Fruit fly (Drosophila melanogaster) whole organism, embryonic: ENCODE results near the gene CG15741.

Experiments
- BEAF-32 ChIP-seq: fragments of 200-800 bp; sonication (Bioruptor generic); optimal IDR thresholded peaks from 3 replicates; lab custom pipeline; 2017; ENCODE audit warnings: missing biosample characterization, missing genetic modification characterization, mild to moderate bottlenecking, moderate library complexity, missing genetic modification reagents
- Blimp-1 ChIP-seq: fragments of 200-800 bp; sonication (Bioruptor generic); optimal IDR thresholded peaks from 3 replicates; lab custom pipeline; 2018; ENCODE audit warnings: missing biosample characterization, missing genetic modification characterization, mild to moderate bottlenecking, moderate library complexity, missing genetic modification reagents
- BtbVII ChIP-seq: fragments of 200-800 bp; sonication (Bioruptor generic); optimal IDR thresholded peaks from 3 replicates; lab custom pipeline; 2017; ENCODE audit warnings: missing biosample characterization, mild to moderate bottlenecking, missing genetic modification characterization
- CG10321 ChIP-seq: fragments of 200-800 bp; sonication (Bioruptor generic); IDR thresholded peaks from 2 replicates; pipeline ENCODE4 v1.3.6; 2022; ENCODE audit warnings: missing biosample characterization, missing genetic modification characterization
- CG10543 ChIP-seq: fragments of 200-800 bp; sonication (Bioruptor generic); optimal IDR thresholded peaks from 3 replicates; lab custom pipeline; 2017; ENCODE audit warnings: missing biosample characterization, mild to moderate bottlenecking, missing genetic modification characterization, moderate library complexity
- CG12071 ChIP-seq: fragments of 200-800 bp; sonication (Bioruptor generic); optimal IDR thresholded peaks from 3 replicates; lab custom pipeline; 2018; ENCODE audit warnings: missing biosample characterization, mild to moderate bottlenecking, missing genetic modification characterization
- CG12299 ChIP-seq: fragments of 200-800 bp; sonication (Bioruptor generic); optimal IDR thresholded peaks from 2 replicates; lab custom pipeline; 2018; ENCODE audit warnings: missing biosample characterization, mild to moderate bottlenecking, missing genetic modification characterization
- CG12769 ChIP-seq: fragments of 200-800 bp; sonication (Bioruptor generic); optimal IDR thresholded peaks from 2 replicates; lab custom pipeline; 2019; ENCODE audit warnings: missing biosample characterization, mild to moderate bottlenecking, missing genetic modification characterization, moderate library complexity
- CG13624 ChIP-seq: fragments of 200-800 bp; sonication (Bioruptor generic); optimal IDR thresholded peaks from 2 replicates; lab custom pipeline; 2016; ENCODE audit warnings: missing biosample characterization, missing genetic modification characterization
- CG15696 ChIP-seq: fragments of 200-800 bp; sonication (Bioruptor generic); optimal IDR thresholded peaks from 2 replicates; lab custom pipeline; 2019; ENCODE audit warnings: missing biosample characterization, mild to moderate bottlenecking, missing genetic modification characterization, moderate library complexity
- CG2199 ChIP-seq: fragments of 200-800 bp; sonication (Bioruptor generic); IDR thresholded peaks from 3 replicates; pipeline ENCODE4 v1.3.6; 2022; ENCODE audit warnings: missing biosample characterization, missing genetic modification characterization
- CG3065 ChIP-seq: fragments of 200-800 bp; sonication (Bioruptor generic); optimal IDR thresholded peaks from 2 replicates; lab custom pipeline; 2016; ENCODE audit warnings: missing biosample characterization, missing genetic modification characterization
- CG31224 ChIP-seq: fragments of 200-800 bp; sonication (Bioruptor generic); IDR thresholded peaks from 2 replicates; pipeline ENCODE4 v1.3.6; 2022; ENCODE audit warnings: missing biosample characterization, missing genetic modification characterization
- CG34376 ChIP-seq: fragments of 200-800 bp; sonication (Bioruptor generic); optimal IDR thresholded peaks from 2 replicates; lab custom pipeline; 2018; ENCODE audit warnings: missing biosample characterization, mild to moderate bottlenecking, missing genetic modification characterization
- CG5180 ChIP-seq: fragments of 200-800 bp; sonication (Bioruptor generic); optimal IDR thresholded peaks from 3 replicates; lab custom pipeline; 2017; ENCODE audit warnings: missing biosample characterization, missing genetic modification characterization, mild to moderate bottlenecking, moderate library complexity, missing genetic modification reagents
- CG7963 ChIP-seq: fragments of 200-800 bp; sonication (Bioruptor generic); IDR thresholded peaks from 3 replicates; pipeline ENCODE4 v1.3.6; 2022; ENCODE audit warnings: missing biosample characterization, missing genetic modification characterization; ENCODE audit not compliant: partially characterized antibody
- CG8359 ChIP-seq: fragments of 200-800 bp; sonication (Bioruptor generic); optimal IDR thresholded peaks from 2 replicates; lab custom pipeline; 2017; ENCODE audit warnings: missing biosample characterization, mild to moderate bottlenecking, missing genetic modification characterization, borderline replicate concordance
- CG8765 ChIP-seq: fragments of 200-800 bp; sonication (Bioruptor generic); IDR thresholded peaks from 2 replicates; pipeline ENCODE4 v1.3.6; 2022; ENCODE audit warnings: missing biosample characterization, missing genetic modification characterization
- CG8924 ChIP-seq: fragments of 200-800 bp; optimal IDR thresholded peaks from 3 replicates; lab custom pipeline; 2019; ENCODE audit warnings: missing biosample characterization, mild to moderate bottlenecking, missing genetic modification characterization, moderate library complexity
- CG9727 ChIP-seq: fragments of 200-800 bp; sonication (Bioruptor generic); optimal IDR thresholded peaks from 3 replicates; lab custom pipeline; 2017; ENCODE audit warnings: missing biosample characterization, mild to moderate bottlenecking, missing genetic modification characterization
- Dip3 ChIP-seq: fragments of 200-800 bp; sonication (Bioruptor generic); optimal IDR thresholded peaks from 3 replicates; lab custom pipeline; 2016; ENCODE audit warnings: missing biosample characterization, missing genetic modification characterization
- Eip74EF ChIP-seq, 2 experiments: fragments of 200-800 bp in 1 of 2; fragments of >200 bp in 1 of 2; sonication (Bioruptor generic) in 1 of 2; optimal IDR thresholded peaks; 2 replicates each; lab custom pipeline; 2017 to 2019; ENCODE audit warnings: missing biosample characterization in 2 of 2, missing genetic modification characterization in 2 of 2, mild to moderate bottlenecking in 1 of 2, moderate library complexity in 1 of 2
- Ets65A ChIP-seq: fragments of 200-800 bp; sonication (Bioruptor generic); peaks from one replicate; lab custom pipeline; 2016; ENCODE audit warnings: missing biosample characterization, missing genetic modification characterization
- Hr78 ChIP-seq, 2 experiments: fragments of 200-800 bp in 1 of 2; fragments of >200 bp in 1 of 2; sonication (Bioruptor generic) in 1 of 2; optimal IDR thresholded peaks; 2 replicates each; lab custom pipeline; 2017 to 2019; ENCODE audit warnings: missing biosample characterization in 2 of 2, missing genetic modification characterization in 2 of 2, mild to moderate bottlenecking in 1 of 2, moderate library complexity in 1 of 2
- Lhr ChIP-seq: fragments of 200-800 bp; sonication (Bioruptor generic); optimal IDR thresholded peaks from 3 replicates; lab custom pipeline; 2017; ENCODE audit warnings: mild to moderate bottlenecking, missing biosample characterization, missing genetic modification reagents, missing genetic modification characterization
- MTF-1 ChIP-seq: fragments of 200-800 bp; sonication (Bioruptor generic); optimal IDR thresholded peaks from 2 replicates; lab custom pipeline; 2018; ENCODE audit warnings: missing biosample characterization, mild to moderate bottlenecking, missing genetic modification characterization, borderline replicate concordance
- NC2β ChIP-seq: fragments of 200-800 bp; sonication (Bioruptor generic); optimal IDR thresholded peaks from 2 replicates; lab custom pipeline; 2016; ENCODE audit warnings: missing biosample characterization, missing genetic modification characterization
- Optix ChIP-seq: fragments of 200-800 bp; sonication (Bioruptor generic); IDR thresholded peaks from 3 replicates; pipeline ENCODE4 v1.3.6; 2022; ENCODE audit warnings: missing biosample characterization, missing genetic modification characterization
- Rfx ChIP-seq: fragments of 200-800 bp; sonication (Bioruptor generic); IDR thresholded peaks from 2 replicates; pipeline ENCODE4 v1.3.6; 2022; ENCODE audit warnings: missing biosample characterization, missing genetic modification characterization
- Six4 ChIP-seq: fragments of 200-800 bp; sonication (Bioruptor generic); optimal IDR thresholded peaks from 2 replicates; lab custom pipeline; 2016; ENCODE audit warnings: missing biosample characterization, missing genetic modification characterization
- Sox100B ChIP-seq: fragments of 200-800 bp; sonication (Bioruptor generic); optimal IDR thresholded peaks from 3 replicates; lab custom pipeline; 2018; ENCODE audit warnings: missing biosample characterization, mild to moderate bottlenecking, missing genetic modification characterization
- Tbp ChIP-seq: fragments of >200 bp; optimal IDR thresholded peaks from 2 replicates; lab custom pipeline; 2018; ENCODE audit warnings: missing biosample characterization, missing genetic modification characterization
- al ChIP-seq: fragments of 200-800 bp; sonication (Bioruptor generic); IDR thresholded peaks from 2 replicates; pipeline ENCODE4 v1.3.6; 2022; ENCODE audit warnings: missing biosample characterization, missing genetic modification characterization
- bbx ChIP-seq: fragments of 200-800 bp; sonication (Bioruptor generic); IDR thresholded peaks from 2 replicates; pipeline ENCODE4 v1.3.6; 2022; ENCODE audit warnings: missing biosample characterization, missing genetic modification characterization; ENCODE audit not compliant: partially characterized antibody
- chinmo ChIP-seq: fragments of 200-800 bp; sonication (Bioruptor generic); IDR thresholded peaks from 4 replicates; pipeline ENCODE4 v1.3.6; 2022; ENCODE audit warnings: missing biosample characterization, missing genetic modification characterization; ENCODE audit not compliant: partially characterized antibody
- ci ChIP-seq: fragments of 200-800 bp; sonication (Bioruptor generic); IDR thresholded peaks from 3 replicates; pipeline ENCODE4 v1.3.6; 2022; ENCODE audit warnings: missing biosample characterization, missing genetic modification characterization
- hb ChIP-seq: fragments of 200-800 bp; sonication (Bioruptor generic); IDR thresholded peaks from 3 replicates; pipeline ENCODE4 v1.3.6; 2022; ENCODE audit warnings: missing biosample characterization, missing genetic modification characterization; ENCODE audit not compliant: partially characterized antibody
- mirr ChIP-seq: fragments of 200-800 bp; sonication (Bioruptor generic); optimal IDR thresholded peaks from 3 replicates; lab custom pipeline; 2018; ENCODE audit warnings: missing biosample characterization, mild to moderate bottlenecking, missing genetic modification characterization
- nerfin-2 ChIP-seq: fragments of 200-800 bp; sonication (Bioruptor generic); IDR thresholded peaks from 2 replicates; pipeline ENCODE4 v1.3.6; 2022; ENCODE audit warnings: missing biosample characterization, missing genetic modification characterization; ENCODE audit not compliant: partially characterized antibody
- onecut ChIP-seq: fragments of 200-800 bp; sonication (Bioruptor generic); IDR thresholded peaks from 2 replicates; pipeline ENCODE4 v1.3.6; 2022; ENCODE audit warnings: missing biosample characterization, missing genetic modification characterization
- otp ChIP-seq: fragments of 200-800 bp; sonication (Bioruptor generic); IDR thresholded peaks from 3 replicates; pipeline ENCODE4, ENCODE4 v1.3.6; 2022; ENCODE audit warnings: missing biosample characterization, missing genetic modification characterization
- pb ChIP-seq: fragments of 200-800 bp; sonication (Bioruptor generic); optimal IDR thresholded peaks from 3 replicates; lab custom pipeline; 2016; ENCODE audit warnings: missing biosample characterization, missing genetic modification characterization
- peb ChIP-seq: fragments of 200-800 bp; sonication (Bioruptor generic); IDR thresholded peaks from 2 replicates; pipeline ENCODE4 v1.3.6; 2022; ENCODE audit warnings: missing biosample characterization, missing genetic modification characterization
- pros ChIP-seq: fragments of 200-800 bp; sonication (Bioruptor generic); optimal IDR thresholded peaks from 3 replicates; lab custom pipeline; 2019; ENCODE audit warnings: missing biosample characterization, mild to moderate bottlenecking, missing genetic modification characterization, moderate library complexity
- salm ChIP-seq: fragments of 200-800 bp; sonication (Bioruptor generic); optimal IDR thresholded peaks from 2 replicates; lab custom pipeline; 2018; ENCODE audit warnings: missing biosample characterization, mild to moderate bottlenecking, missing genetic modification characterization
- wor ChIP-seq: fragments of 200-800 bp; sonication (Bioruptor generic); IDR thresholded peaks from 2 replicates; pipeline ENCODE4 v1.3.6; 2022; ENCODE audit warnings: missing biosample characterization, missing genetic modification characterization
- zfh1 ChIP-seq: fragments of 200-800 bp; sonication (Bioruptor generic); IDR thresholded peaks from 3 replicates; pipeline ENCODE4 v1.3.6; 2022; ENCODE audit warnings: missing biosample characterization, missing genetic modification characterization

Gene CG15741

dm6 chrX:11806867-11807747 lies 30.7 kb downstream of the CG15741 start, which contains the start of gene Hsc70-3 (continued):
- TF ChIP-seq Sox100B (GFP tag; lab: Kevin White, UChicago): peak; percentile 16
- TF ChIP-seq chinmo (GFP tag; lab: Robert Waterston, UW): 0 out of 4 replicates have a peak, but pooled peaks have one; percentile 74
- peak; percentile 35 for TF ChIP-seq bbx (GFP tag; lab: Robert Waterston, UW)
- no peak for TF ChIP-seq CG8765 (GFP tag; lab: Robert Waterston, UW)
- peak; percentile 48; the same call in 1 of the 3 replicates for TF ChIP-seq CG7963 (GFP tag; lab: Robert Waterston, UW)
- TF ChIP-seq otp (GFP tag; lab: Robert Waterston, UW): peak; percentile 73; the same call in 1 of the 3 replicates
- peak; percentile 31 for TF ChIP-seq CG12299 (tag; lab: Kevin White, UChicago)
- no peak for TF ChIP-seq Tbp
- TF ChIP-seq Six4: no peak
- peak; percentile 26 for TF ChIP-seq CG9727 (GFP tag; lab: Kevin White, UChicago)
- TF ChIP-seq mirr (GFP tag; lab: Kevin White, UChicago): peak; percentile 45
- TF ChIP-seq Hr78 (GFP tag; optimal IDR thresholded peaks at IDR 0.05; lab: Kevin White, UChicago): peak in 1 of 2 experiments; percentile 6
- no peak for TF ChIP-seq CG31224 (GFP tag; lab: Robert Waterston, UW)
- peak; percentile 62 for TF ChIP-seq nerfin-2 (GFP tag; lab: Robert Waterston, UW)
- TF ChIP-seq Lhr: peak; percentile 41
- TF ChIP-seq Blimp-1 (GFP tag; lab: Kevin White, UChicago): peak; percentile 72
- peak; percentile 91 for TF ChIP-seq ci
- TF ChIP-seq CG34376: peak; percentile 1
- TF ChIP-seq Eip74EF (GFP tag; optimal IDR thresholded peaks at IDR 0.05; lab: Kevin White, UChicago): peak in 1 of 2 experiments; percentile 32
- TF ChIP-seq hb (GFP tag; lab: Robert Waterston, UW): peak; percentile 63; the same call in 1 of the 3 replicates
- TF ChIP-seq wor (GFP tag; lab: Robert Waterston, UW): no peak
- peak; percentile 41 for TF ChIP-seq CG12769 (tag; lab: Kevin White, UChicago)
- TF ChIP-seq CG15696 (tag; lab: Kevin White, UChicago): no peak
- no peak for TF ChIP-seq CG13624 (GFP tag; lab: Kevin White, UChicago)
- TF ChIP-seq Dip3 (GFP tag; lab: Kevin White, UChicago): no peak
- peak; percentile 11 for TF ChIP-seq BtbVII
- peak; percentile 26 for TF ChIP-seq CG5180 (GFP tag; lab: Kevin White, UChicago)
- no peak for TF ChIP-seq Ets65A (GFP tag; lab: Kevin White, UChicago)
- peak; percentile 75 for TF ChIP-seq CG10543
- 0 out of 3 replicates have a peak, but pooled peaks have one; percentile 6 for TF ChIP-seq Optix (GFP tag; lab: Robert Waterston, UW)
- peak; percentile 28 for TF ChIP-seq onecut (GFP tag; lab: Robert Waterston, UW)
- 0 out of 2 replicates have a peak, but pooled peaks have one; percentile 3 for TF ChIP-seq Rfx (GFP tag; lab: Robert Waterston, UW)
- TF ChIP-seq salm (tag; lab: Kevin White, UChicago): peak; percentile 13
- TF ChIP-seq pb (GFP tag; lab: Kevin White, UChicago): no peak
- peak; percentile 64; the same call in 1 of the 3 replicates for TF ChIP-seq CG2199
- TF ChIP-seq peb (GFP tag; lab: Robert Waterston, UW): no peak
- TF ChIP-seq NC2β (GFP tag; lab: Kevin White, UChicago): peak; percentile 36
- peak; percentile 49 for TF ChIP-seq CG12071
- peak; percentile 49 for TF ChIP-seq CG3065
- peak; percentile 55 for TF ChIP-seq CG8924 (tag; lab: Kevin White, UChicago)
- TF ChIP-seq BEAF-32: peak; percentile 70
- peak; percentile 66 for TF ChIP-seq pros (GFP tag; lab: Kevin White, UChicago)
- TF ChIP-seq al (GFP tag; lab: Robert Waterston, UW): no peak
- TF ChIP-seq MTF-1 (GFP tag; lab: Kevin White, UChicago): peak; percentile 79
- no peak for TF ChIP-seq CG10321 (GFP tag; lab: Robert Waterston, UW)
- peak; percentile 37 for TF ChIP-seq CG8359
- peak; percentile 37; the same call in 1 of the 3 replicates for TF ChIP-seq zfh1 (GFP tag; lab: Robert Waterston, UW)
